Fruit fly (Drosophila melanogaster) whole organism, embryonic: ENCODE measurements around the gene ihog.

ENCODE experiments used
- Ada2b ChIP-seq: fragments of 200-800 bp; sonication (Bioruptor generic); IDR thresholded peaks from 2 replicates; pipeline ENCODE4 v1.3.6; 2022; ENCODE audit warnings: missing biosample characterization, missing genetic modification characterization
- Awh ChIP-seq: fragments of 200-800 bp; sonication (Bioruptor generic); IDR thresholded peaks from 2 replicates; pipeline ENCODE4, ENCODE4 v1.3.6; 2022; ENCODE audit warnings: missing biosample characterization, missing genetic modification characterization
- CG10147 ChIP-seq: fragments of 200-800 bp; sonication (Bioruptor generic); optimal IDR thresholded peaks from 2 replicates; lab custom pipeline; 2019; ENCODE audit warnings: missing biosample characterization, mild to moderate bottlenecking, missing genetic modification characterization, moderate library complexity
- CG11696 ChIP-seq: fragments of 200-800 bp; sonication (Bioruptor generic); IDR thresholded peaks from 2 replicates; pipeline ENCODE4 v1.3.6; 2022; ENCODE audit warnings: missing biosample characterization, missing genetic modification characterization
- CG12219 ChIP-seq: fragments of 200-800 bp; sonication (Bioruptor generic); optimal IDR thresholded peaks from 3 replicates; lab custom pipeline; 2018; ENCODE audit warnings: missing biosample characterization, mild to moderate bottlenecking, missing genetic modification characterization
- CG12299 ChIP-seq: fragments of 200-800 bp; sonication (Bioruptor generic); optimal IDR thresholded peaks from 2 replicates; lab custom pipeline; 2018; ENCODE audit warnings: missing biosample characterization, mild to moderate bottlenecking, missing genetic modification characterization
- CG1233 ChIP-seq: fragments of 200-800 bp; sonication (Bioruptor generic); optimal IDR thresholded peaks from 4 replicates; lab custom pipeline; 2018; ENCODE audit warnings: missing biosample characterization, mild to moderate bottlenecking, missing genetic modification characterization
- CG13123 ChIP-seq: fragments of 200-800 bp; sonication (Bioruptor generic); optimal IDR thresholded peaks from 2 replicates; lab custom pipeline; 2016; ENCODE audit warnings: missing biosample characterization, missing genetic modification characterization
- CG13624 ChIP-seq: fragments of 200-800 bp; sonication (Bioruptor generic); optimal IDR thresholded peaks from 2 replicates; lab custom pipeline; 2016; ENCODE audit warnings: missing biosample characterization, missing genetic modification characterization
- CG13775 ChIP-seq: fragments of 200-800 bp; sonication (Bioruptor generic); optimal IDR thresholded peaks from 3 replicates; lab custom pipeline; 2017; ENCODE audit warnings: missing biosample characterization, mild to moderate bottlenecking, missing genetic modification characterization
- CG14050 ChIP-seq: fragments of 200-800 bp; sonication (Bioruptor generic); IDR thresholded peaks from 3 replicates; pipeline ENCODE4 v1.3.6; 2022; ENCODE audit warnings: missing biosample characterization, missing genetic modification characterization
- CG14710 ChIP-seq: fragments of 200-800 bp; sonication (Bioruptor generic); optimal IDR thresholded peaks from 3 replicates; lab custom pipeline; 2019; ENCODE audit warnings: missing biosample characterization, mild to moderate bottlenecking, missing genetic modification characterization, moderate library complexity
- CG1603 ChIP-seq: fragments of 200-800 bp; sonication (Bioruptor generic); optimal IDR thresholded peaks from 2 replicates; lab custom pipeline; 2019; ENCODE audit warnings: missing biosample characterization, mild to moderate bottlenecking, missing genetic modification characterization, moderate library complexity
- CG18011 ChIP-seq: fragments of 200-800 bp; sonication (Bioruptor generic); optimal IDR thresholded peaks from 2 replicates; lab custom pipeline; 2017; ENCODE audit warnings: missing biosample characterization, missing genetic modification characterization, mild to moderate bottlenecking, moderate library complexity, missing genotype
- CG2889 ChIP-seq: fragments of 200-800 bp; sonication (Bioruptor generic); IDR thresholded peaks from 3 replicates; pipeline ENCODE4 v1.3.6; 2022; ENCODE audit warnings: missing biosample characterization, missing genetic modification characterization
- CG3065 ChIP-seq: fragments of 200-800 bp; sonication (Bioruptor generic); optimal IDR thresholded peaks from 2 replicates; lab custom pipeline; 2016; ENCODE audit warnings: missing biosample characterization, missing genetic modification characterization
- CG31224 ChIP-seq: fragments of 200-800 bp; sonication (Bioruptor generic); IDR thresholded peaks from 2 replicates; pipeline ENCODE4 v1.3.6; 2022; ENCODE audit warnings: missing biosample characterization, missing genetic modification characterization
- CG3847 ChIP-seq: fragments of 200-800 bp; sonication (Bioruptor generic); IDR thresholded peaks from 2 replicates; pipeline ENCODE4 v1.3.6; 2022; ENCODE audit warnings: missing biosample characterization, missing genetic modification characterization
- CG4424 ChIP-seq: fragments of 200-800 bp; sonication (Bioruptor generic); optimal IDR thresholded peaks from 3 replicates; lab custom pipeline; 2016; ENCODE audit warnings: missing biosample characterization, missing genetic modification characterization
- CG4730 ChIP-seq: fragments of 200-800 bp; sonication (Bioruptor generic); IDR thresholded peaks from 2 replicates; pipeline ENCODE4 v1.3.6; 2022; ENCODE audit warnings: missing biosample characterization, missing genetic modification characterization
- CG4820 ChIP-seq: fragments of 200-800 bp; sonication (Bioruptor generic); optimal IDR thresholded peaks from 3 replicates; lab custom pipeline; 2016; ENCODE audit warnings: missing biosample characterization, missing genetic modification characterization
- CG5953 ChIP-seq: fragments of 200-800 bp; sonication (Bioruptor generic); IDR thresholded peaks from 2 replicates; pipeline ENCODE4 v1.3.6; 2022; ENCODE audit warnings: missing biosample characterization, missing genetic modification characterization
- CG6854 ChIP-seq: fragments of 200-800 bp; sonication (Bioruptor generic); optimal IDR thresholded peaks from 3 replicates; lab custom pipeline; 2017; ENCODE audit warnings: missing biosample characterization, mild to moderate bottlenecking, missing genetic modification characterization
- CG7357 ChIP-seq: fragments of 200-800 bp; sonication (Bioruptor generic); IDR thresholded peaks from 3 replicates; pipeline ENCODE4 v1.3.6; 2022; ENCODE audit warnings: missing biosample characterization, missing genetic modification characterization
- CG7928 ChIP-seq: fragments of 200-800 bp; sonication (Bioruptor generic); optimal IDR thresholded peaks from 2 replicates; lab custom pipeline; 2017; ENCODE audit warnings: missing biosample characterization, mild to moderate bottlenecking, missing genetic modification characterization
- CG8290 ChIP-seq, 3 experiments: fragments of 200-800 bp; sonication (Bioruptor generic); optimal IDR thresholded peaks; 2 replicates each; lab custom pipeline; 2016 to 2019; ENCODE audit warnings: missing biosample characterization in 3 of 3, missing genetic modification characterization in 3 of 3, mild to moderate bottlenecking in 2 of 3, moderate library complexity in 1 of 3
- CG9437 ChIP-seq: fragments of 200-800 bp; sonication (Bioruptor generic); optimal IDR thresholded peaks from 2 replicates; lab custom pipeline; 2018; ENCODE audit warnings: missing biosample characterization, mild to moderate bottlenecking, missing genetic modification characterization
- CHES-1-like ChIP-seq: fragments of 200-800 bp; sonication (Bioruptor generic); optimal IDR thresholded peaks from 2 replicates; lab custom pipeline; 2016; ENCODE audit warnings: missing biosample characterization, missing genetic modification characterization
- Doc2 ChIP-seq: fragments of 200-800 bp; sonication (Bioruptor generic); IDR thresholded peaks from 2 replicates; pipeline ENCODE4 v1.3.6; 2022; ENCODE audit warnings: missing biosample characterization, missing genetic modification characterization
- Gsc ChIP-seq: fragments of 200-800 bp; sonication (Bioruptor generic); IDR thresholded peaks from 2 replicates; pipeline ENCODE4 v1.3.6; 2022; ENCODE audit warnings: missing biosample characterization, missing genetic modification characterization
- Med ChIP-seq: fragments of 200-800 bp; sonication (Bioruptor generic); peaks from one replicate; lab custom pipeline; 2016; ENCODE audit warnings: missing biosample characterization, missing genetic modification characterization, mild to moderate bottlenecking, inconsistent platforms, moderate library complexity
- Mes4 ChIP-seq: fragments of 200-800 bp; sonication (Bioruptor generic); optimal IDR thresholded peaks from 2 replicates; lab custom pipeline; 2016; ENCODE audit warnings: missing biosample characterization, missing genetic modification characterization
- Nf-YB ChIP-seq: fragments of 200-800 bp; sonication (Bioruptor generic); optimal IDR thresholded peaks from 3 replicates; lab custom pipeline; 2019; ENCODE audit warnings: missing biosample characterization, mild to moderate bottlenecking, missing genetic modification characterization, moderate library complexity
- Opbp ChIP-seq: fragments of 200-800 bp; sonication (Bioruptor generic); IDR thresholded peaks from 3 replicates; pipeline ENCODE4 v1.3.6; 2022; ENCODE audit warnings: missing biosample characterization, missing genetic modification characterization; ENCODE audit not compliant: partially characterized antibody
- Pdp1 ChIP-seq, 2 experiments: fragments of 200-800 bp; sonication (Bioruptor generic); optimal IDR thresholded peaks; 3 replicates each; lab custom pipeline; 2016; ENCODE audit warnings: missing biosample characterization in 2 of 2, missing genetic modification characterization in 2 of 2, mild to moderate bottlenecking in 1 of 2, moderate library complexity in 1 of 2
- bcd ChIP-seq: fragments of 200-800 bp; sonication (Bioruptor generic); optimal IDR thresholded peaks from 2 replicates; lab custom pipeline; 2017; ENCODE audit warnings: missing biosample characterization, mild to moderate bottlenecking, missing genetic modification characterization
- bsh ChIP-seq, 2 experiments: fragments of 200-800 bp; sonication (Bioruptor generic); optimal IDR thresholded peaks; 2 replicates each; lab custom pipeline; 2017 to 2018; ENCODE audit warnings: mild to moderate bottlenecking in 2 of 2, missing biosample characterization in 2 of 2, missing genetic modification characterization in 2 of 2, moderate library complexity in 1 of 2
- corto ChIP-seq: fragments of 200-800 bp; sonication (Bioruptor generic); optimal IDR thresholded peaks from 2 replicates; lab custom pipeline; 2016; ENCODE audit warnings: missing biosample characterization, mild to moderate bottlenecking, missing genetic modification characterization, moderate library complexity
- dmrt11E ChIP-seq: fragments of 200-800 bp; sonication (Bioruptor generic); optimal IDR thresholded peaks from 3 replicates; lab custom pipeline; 2018; ENCODE audit warnings: missing biosample characterization, mild to moderate bottlenecking, missing genetic modification characterization, moderate library complexity
- dmrt99B ChIP-seq: fragments of 200-800 bp; sonication (Bioruptor generic); optimal IDR thresholded peaks from 2 replicates; lab custom pipeline; 2018; ENCODE audit warnings: missing biosample characterization, mild to moderate bottlenecking, missing genetic modification characterization, moderate library complexity
- fd96Cb ChIP-seq: fragments of 200-800 bp; sonication (Bioruptor generic); optimal IDR thresholded peaks from 2 replicates; lab custom pipeline; 2018; ENCODE audit warnings: missing biosample characterization, mild to moderate bottlenecking, missing genetic modification characterization, moderate library complexity
- hkb ChIP-seq, 2 experiments: fragments of 200-800 bp in 1 of 2; fragments of >200 bp in 1 of 2; sonication (Bioruptor generic) in 1 of 2; IDR thresholded peaks in 1 of 2; optimal IDR thresholded peaks in 1 of 2; 2 replicates each; pipeline versions ENCODE4 v1.3.6 to Lab custom; 2017 to 2022; ENCODE audit warnings: missing biosample characterization in 1 of 2, missing genetic modification characterization in 1 of 2
- lab ChIP-seq: fragments of 200-800 bp; sonication (Bioruptor generic); optimal IDR thresholded peaks from 3 replicates; lab custom pipeline; 2017; ENCODE audit warnings: missing biosample characterization, missing genetic modification characterization, mild to moderate bottlenecking, moderate library complexity, missing genetic modification reagents
- salm ChIP-seq: fragments of 200-800 bp; sonication (Bioruptor generic); optimal IDR thresholded peaks from 2 replicates; lab custom pipeline; 2018; ENCODE audit warnings: missing biosample characterization, mild to moderate bottlenecking, missing genetic modification characterization
- tin ChIP-seq: fragments of 200-800 bp; sonication (Bioruptor generic); optimal IDR thresholded peaks from 3 replicates; lab custom pipeline; 2016; ENCODE audit warnings: missing biosample characterization, missing genetic modification characterization
- usp ChIP-seq: fragments of >200 bp; optimal IDR thresholded peaks from 2 replicates; lab custom pipeline; 2017; ENCODE audit warnings: missing biosample characterization, missing genetic modification characterization
- vnd ChIP-seq: fragments of 200-800 bp; sonication (Bioruptor generic); IDR thresholded peaks from 3 replicates; pipeline ENCODE4 v1.3.6; 2022; ENCODE audit warnings: missing biosample characterization, missing genetic modification characterization; ENCODE audit not compliant: partially characterized antibody
- zen ChIP-seq: fragments of 200-800 bp; sonication (Bioruptor generic); optimal IDR thresholded peaks from 3 replicates; lab custom pipeline; 2018; ENCODE audit warnings: missing biosample characterization, mild to moderate bottlenecking, missing genetic modification characterization, moderate library complexity
- zfh1 ChIP-seq: fragments of 200-800 bp; sonication (Bioruptor generic); IDR thresholded peaks from 3 replicates; pipeline ENCODE4 v1.3.6; 2022; ENCODE audit warnings: missing biosample characterization, missing genetic modification characterization

The ihog gene

DNA sequence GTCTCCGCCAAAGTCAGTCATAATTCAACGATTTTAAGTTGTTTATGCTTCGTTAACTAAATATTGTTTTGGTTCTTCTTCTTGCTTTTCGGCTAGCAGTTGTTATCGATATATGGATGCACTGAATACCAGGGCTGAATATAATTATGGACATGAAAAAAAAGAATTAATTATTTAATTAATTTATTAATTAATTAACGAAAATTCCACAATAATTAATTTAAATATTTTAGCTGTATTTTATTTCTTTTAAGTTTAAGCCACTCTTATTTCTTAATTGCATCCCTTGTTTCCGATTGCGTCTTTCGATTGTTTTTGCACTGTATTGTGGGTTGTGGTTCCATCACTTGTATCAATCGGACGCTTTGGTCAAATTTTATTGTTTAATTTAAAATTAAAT lies 1.5 kb upstream of the ihog start, which contains the start of the genes Gas41 and SA1 (continued):
- peak; percentile 87 for TF ChIP-seq CG31224 (GFP tag; lab: Robert Waterston, UW)
- peak; percentile 76; the same call in 2 of the 3 replicates for TF ChIP-seq CG7357
- peak; percentile 56 for TF ChIP-seq salm (tag; lab: Kevin White, UChicago)
- peak; percentile 72 for TF ChIP-seq CHES-1-like
- TF ChIP-seq CG11696 (GFP tag; lab: Robert Waterston, UW), result peak; percentile 54
- no peak for TF ChIP-seq Nf-YB (GFP tag; lab: Kevin White, UChicago)
- TF ChIP-seq CG8290 (GFP tag; optimal IDR thresholded peaks at IDR 0.05; lab: Kevin White, UChicago), result peak; percentile 80
- TF ChIP-seq CG8290 (tag; optimal IDR thresholded peaks at IDR 0.05; lab: Kevin White, UChicago), result no peak
- TF ChIP-seq fd96Cb (tag; lab: Kevin White, UChicago), result peak; percentile 72
- peak; percentile 43 for TF ChIP-seq CG1603 (tag; lab: Kevin White, UChicago)
- no peak for TF ChIP-seq CG6854 (GFP tag; lab: Kevin White, UChicago)
- TF ChIP-seq CG13775 (GFP tag; lab: Kevin White, UChicago), result peak; percentile 100
- TF ChIP-seq CG3847 (GFP tag; lab: Robert Waterston, UW), result no peak
- TF ChIP-seq CG13123 (GFP tag; lab: Kevin White, UChicago), result peak; percentile 15
- peak in 1 of 2 experiments; percentile 56 for TF ChIP-seq Pdp1 (GFP tag; optimal IDR thresholded peaks at IDR 0.05; lab: Kevin White, UChicago)
- 0 out of 3 replicates have a peak, but pooled peaks have one; percentile 42 for TF ChIP-seq Opbp
- peak; percentile 92 for TF ChIP-seq CG2889 (GFP tag; lab: Robert Waterston, UW)
- TF ChIP-seq bsh (GFP tag; optimal IDR thresholded peaks at IDR 0.05; lab: Kevin White, UChicago), result peak in 1 of 2 experiments; percentile 22
- TF ChIP-seq Gsc (GFP tag; lab: Robert Waterston, UW), result no peak
- TF ChIP-seq CG12299 (tag; lab: Kevin White, UChicago), result peak; percentile 35
- peak; percentile 77 for TF ChIP-seq CG18011
- peak; percentile 89 for TF ChIP-seq CG4424 (GFP tag; lab: Kevin White, UChicago)
- TF ChIP-seq CG12219 (GFP tag; lab: Kevin White, UChicago), result peak; percentile 69
- no peak for TF ChIP-seq CG13624 (GFP tag; lab: Kevin White, UChicago)
- peak; percentile 96 for TF ChIP-seq CG14710 (tag; lab: Kevin White, UChicago)
- no peak for TF ChIP-seq Ada2b
- peak; percentile 91 for TF ChIP-seq CG4730
- TF ChIP-seq CG5953 (GFP tag; lab: Robert Waterston, UW), result no peak
- TF ChIP-seq CG1233, result peak; percentile 81
- TF ChIP-seq zen, result peak; percentile 95
- peak; percentile 82 for TF ChIP-seq dmrt11E (tag; lab: Kevin White, UChicago)
- no peak for TF ChIP-seq CG10147 (GFP tag; lab: Kevin White, UChicago)
- TF ChIP-seq Awh (GFP tag; lab: Robert Waterston, UW), result peak; percentile 90
- peak; percentile 15 for TF ChIP-seq tin
- no peak for TF ChIP-seq hkb (optimal IDR thresholded peaks at IDR 0.05; lab: Kevin White, UChicago)
- no peak for TF ChIP-seq hkb (GFP tag; IDR thresholded peaks at IDR 0.05; lab: Robert Waterston, UW)
- peak; percentile 76 for TF ChIP-seq vnd
- TF ChIP-seq Mes4 (GFP tag; lab: Kevin White, UChicago), result no peak
- TF ChIP-seq usp (GFP tag; lab: Kevin White, UChicago), result no peak
- peak; percentile 84 for TF ChIP-seq CG3065 (GFP tag; lab: Kevin White, UChicago)
- TF ChIP-seq Med, result peak; percentile 87
- no peak for TF ChIP-seq zfh1
- TF ChIP-seq dmrt99B, result no peak
- TF ChIP-seq Doc2 (GFP tag; lab: Robert Waterston, UW), result no peak
- TF ChIP-seq lab (GFP tag; lab: Kevin White, UChicago), result no peak
- TF ChIP-seq CG4820, result no peak
- TF ChIP-seq CG7928 (GFP tag; lab: Kevin White, UChicago), result peak; percentile 97
- peak; percentile 58 for TF ChIP-seq bcd (GFP tag; lab: Kevin White, UChicago)
- TF ChIP-seq corto, result no peak
- peak; percentile 78 for TF ChIP-seq CG9437 (GFP tag; lab: Kevin White, UChicago)
- TF ChIP-seq CG14050, result peak; percentile 38; the same call in 2 of the 3 replicates
